Fruit fly (Drosophila melanogaster) whole organism, embryonic: Measurements from ENCODE around the gene Ostgamma.

Experiments used
- CG10274 ChIP-seq: fragments of 200-800 bp; sonication (Bioruptor generic); optimal IDR thresholded peaks from 3 replicates; lab custom pipeline; 2017; ENCODE audit warnings: missing biosample characterization, mild to moderate bottlenecking, missing genetic modification characterization
- CG13894 ChIP-seq: fragments of 200-800 bp; sonication (Bioruptor generic); optimal IDR thresholded peaks from 3 replicates; lab custom pipeline; 2018; ENCODE audit warnings: missing biosample characterization, mild to moderate bottlenecking, missing genetic modification characterization, moderate library complexity
- CG1603 ChIP-seq: fragments of 200-800 bp; sonication (Bioruptor generic); optimal IDR thresholded peaks from 2 replicates; lab custom pipeline; 2019; ENCODE audit warnings: missing biosample characterization, mild to moderate bottlenecking, missing genetic modification characterization, moderate library complexity
- CG17361 ChIP-seq: fragments of 200-800 bp; sonication (Bioruptor generic); IDR thresholded peaks from 3 replicates; pipeline ENCODE4 v1.3.6; 2022; ENCODE audit warnings: missing biosample characterization, missing genetic modification characterization
- CG17612 ChIP-seq: fragments of 200-800 bp; sonication (Bioruptor generic); IDR thresholded peaks from 2 replicates; pipeline ENCODE4 v1.3.6; 2022; ENCODE audit warnings: missing biosample characterization, missing genetic modification characterization
- CG17829 ChIP-seq: fragments of 200-800 bp; optimal IDR thresholded peaks from 2 replicates; lab custom pipeline; 2019; ENCODE audit warnings: missing biosample characterization, mild to moderate bottlenecking, missing genetic modification characterization, moderate library complexity
- CG18476 ChIP-seq: fragments of 200-800 bp; sonication (Bioruptor generic); optimal IDR thresholded peaks from 2 replicates; lab custom pipeline; 2016; ENCODE audit warnings: missing biosample characterization, mild to moderate bottlenecking, missing genetic modification characterization
- CG2712 ChIP-seq: fragments of 200-800 bp; optimal IDR thresholded peaks from 3 replicates; lab custom pipeline; 2019; ENCODE audit warnings: missing biosample characterization, mild to moderate bottlenecking, missing genetic modification characterization, moderate library complexity
- CG30403 ChIP-seq: fragments of 200-800 bp; sonication (Bioruptor generic); optimal IDR thresholded peaks from 3 replicates; lab custom pipeline; 2016; ENCODE audit warnings: missing biosample characterization, missing genetic modification characterization
- CG33557 ChIP-seq: fragments of 200-800 bp; sonication (Bioruptor generic); optimal IDR thresholded peaks from 2 replicates; lab custom pipeline; 2019; ENCODE audit warnings: missing biosample characterization, mild to moderate bottlenecking, missing genetic modification characterization, moderate library complexity
- CG3407 ChIP-seq: fragments of 200-800 bp; sonication (Bioruptor generic); optimal IDR thresholded peaks from 2 replicates; lab custom pipeline; 2018; ENCODE audit warnings: missing biosample characterization, mild to moderate bottlenecking, missing genetic modification characterization
- CG4730 ChIP-seq: fragments of 200-800 bp; sonication (Bioruptor generic); IDR thresholded peaks from 2 replicates; pipeline ENCODE4 v1.3.6; 2022; ENCODE audit warnings: missing biosample characterization, missing genetic modification characterization
- CG5180 ChIP-seq: fragments of 200-800 bp; sonication (Bioruptor generic); optimal IDR thresholded peaks from 3 replicates; lab custom pipeline; 2017; ENCODE audit warnings: missing biosample characterization, missing genetic modification characterization, mild to moderate bottlenecking, moderate library complexity, missing genetic modification reagents
- CG6683 ChIP-seq: fragments of 200-800 bp; sonication (Bioruptor generic); optimal IDR thresholded peaks from 2 replicates; lab custom pipeline; 2017; ENCODE audit warnings: missing biosample characterization, mild to moderate bottlenecking, missing genetic modification characterization, missing genetic modification reagents
- CG9727 ChIP-seq: fragments of 200-800 bp; sonication (Bioruptor generic); optimal IDR thresholded peaks from 3 replicates; lab custom pipeline; 2017; ENCODE audit warnings: missing biosample characterization, mild to moderate bottlenecking, missing genetic modification characterization
- CG9797 ChIP-seq: fragments of 200-800 bp; sonication (Bioruptor generic); optimal IDR thresholded peaks from 3 replicates; lab custom pipeline; 2018; ENCODE audit warnings: missing biosample characterization, mild to moderate bottlenecking, missing genetic modification characterization
- CoRest ChIP-seq: fragments of 200-800 bp; sonication (Bioruptor generic); optimal IDR thresholded peaks from 3 replicates; lab custom pipeline; 2018; ENCODE audit warnings: missing biosample characterization, mild to moderate bottlenecking, missing genetic modification characterization, moderate library complexity
- Dip3 ChIP-seq: fragments of 200-800 bp; sonication (Bioruptor generic); optimal IDR thresholded peaks from 3 replicates; lab custom pipeline; 2016; ENCODE audit warnings: missing biosample characterization, missing genetic modification characterization
- ERR ChIP-seq: fragments of 200-800 bp; sonication (Bioruptor generic); optimal IDR thresholded peaks from 2 replicates; lab custom pipeline; 2016; ENCODE audit warnings: missing biosample characterization, missing genetic modification characterization
- Fer1 ChIP-seq: fragments of 200-800 bp; sonication (Bioruptor generic); optimal IDR thresholded peaks from 2 replicates; lab custom pipeline; 2017; ENCODE audit warnings: missing biosample characterization, mild to moderate bottlenecking, missing genetic modification characterization
- Hand ChIP-seq: fragments of 200-800 bp; sonication (Bioruptor generic); optimal IDR thresholded peaks from 2 replicates; lab custom pipeline; 2017; ENCODE audit warnings: mild to moderate bottlenecking, missing biosample characterization, missing genetic modification reagents, missing genetic modification characterization
- HmgD ChIP-seq: fragments of 200-800 bp; sonication (Bioruptor generic); optimal IDR thresholded peaks from 3 replicates; lab custom pipeline; 2016; ENCODE audit warnings: missing biosample characterization, missing genetic modification characterization
- Jarid2 ChIP-seq: fragments of 200-800 bp; sonication (Bioruptor generic); optimal IDR thresholded peaks from 3 replicates; lab custom pipeline; 2017; ENCODE audit warnings: mild to moderate bottlenecking, missing biosample characterization, missing genetic modification reagents, missing genetic modification characterization
- NFAT ChIP-seq: fragments of 200-800 bp; sonication (Bioruptor generic); IDR thresholded peaks from 2 replicates; pipeline ENCODE4 v1.3.6; 2022; ENCODE audit warnings: missing biosample characterization, missing genetic modification characterization
- Pdp1 ChIP-seq, 2 experiments: fragments of 200-800 bp; sonication (Bioruptor generic); optimal IDR thresholded peaks; 3 replicates each; lab custom pipeline; 2016; ENCODE audit warnings: missing biosample characterization in 2 of 2, missing genetic modification characterization in 2 of 2, mild to moderate bottlenecking in 1 of 2, moderate library complexity in 1 of 2
- Sox100B ChIP-seq: fragments of 200-800 bp; sonication (Bioruptor generic); optimal IDR thresholded peaks from 3 replicates; lab custom pipeline; 2018; ENCODE audit warnings: missing biosample characterization, mild to moderate bottlenecking, missing genetic modification characterization
- Trl ChIP-seq, 3 experiments: fragments of >200 bp in 2 of 3; fragments of 200-800 bp in 1 of 3; sonication (Bioruptor generic) in 1 of 3; optimal IDR thresholded peaks; 2 replicates in 1 of 3; 3 replicates in 2 of 3; lab custom pipeline; 2016 to 2017; ENCODE audit warnings: missing biosample characterization in 1 of 3, missing genetic modification characterization in 1 of 3
- ab ChIP-seq: fragments of 200-800 bp; sonication (Bioruptor generic); optimal IDR thresholded peaks from 2 replicates; lab custom pipeline; 2016; ENCODE audit warnings: missing biosample characterization, missing genetic modification characterization
- bsh ChIP-seq, 2 experiments: fragments of 200-800 bp; sonication (Bioruptor generic); optimal IDR thresholded peaks; 2 replicates each; lab custom pipeline; 2017 to 2018; ENCODE audit warnings: mild to moderate bottlenecking in 2 of 2, missing biosample characterization in 2 of 2, missing genetic modification characterization in 2 of 2, moderate library complexity in 1 of 2
- cas ChIP-seq: fragments of 200-800 bp; sonication (Bioruptor generic); IDR thresholded peaks from 2 replicates; pipeline ENCODE4 v1.3.6; 2022; ENCODE audit warnings: missing biosample characterization, missing genetic modification characterization
- caup ChIP-seq: fragments of 200-800 bp; sonication (Bioruptor generic); optimal IDR thresholded peaks from 3 replicates; lab custom pipeline; 2017; ENCODE audit warnings: missing biosample characterization, mild to moderate bottlenecking, missing genetic modification characterization, moderate library complexity; ENCODE audit not compliant: severe bottlenecking
- corto ChIP-seq: fragments of 200-800 bp; sonication (Bioruptor generic); optimal IDR thresholded peaks from 2 replicates; lab custom pipeline; 2016; ENCODE audit warnings: missing biosample characterization, mild to moderate bottlenecking, missing genetic modification characterization, moderate library complexity
- da ChIP-seq: fragments of 200-800 bp; sonication (Bioruptor generic); optimal IDR thresholded peaks from 2 replicates; lab custom pipeline; 2016; ENCODE audit warnings: missing biosample characterization, missing genetic modification characterization
- disco-r ChIP-seq: fragments of 200-800 bp; sonication (Bioruptor generic); optimal IDR thresholded peaks from 2 replicates; lab custom pipeline; 2016; ENCODE audit warnings: missing biosample characterization, missing genetic modification characterization
- ems ChIP-seq: fragments of 200-800 bp; sonication (Bioruptor generic); optimal IDR thresholded peaks from 3 replicates; lab custom pipeline; 2016; ENCODE audit warnings: missing biosample characterization, missing genetic modification characterization
- en ChIP-seq: fragments of 200-800 bp; sonication (Bioruptor generic); optimal IDR thresholded peaks from 2 replicates; lab custom pipeline; 2016; ENCODE audit warnings: missing biosample characterization, missing genetic modification characterization
- fu2 ChIP-seq: fragments of 200-800 bp; sonication (Bioruptor generic); optimal IDR thresholded peaks from 2 replicates; lab custom pipeline; 2016; ENCODE audit warnings: missing biosample characterization, missing genetic modification characterization
- grau ChIP-seq: fragments of 200-800 bp; optimal IDR thresholded peaks from 3 replicates; lab custom pipeline; 2019; ENCODE audit warnings: missing biosample characterization, mild to moderate bottlenecking, missing genetic modification characterization, moderate library complexity
- lola ChIP-seq, 3 experiments: fragments of >200 bp in 2 of 3; fragments of 200-800 bp in 1 of 3; sonication (Bioruptor generic) in 1 of 3; optimal IDR thresholded peaks; 2 replicates each; lab custom pipeline; 2017 to 2019; ENCODE audit warnings: missing biosample characterization in 3 of 3, missing genetic modification characterization in 3 of 3, mild to moderate bottlenecking in 1 of 3, moderate library complexity in 1 of 3
- luna ChIP-seq: fragments of 200-800 bp; sonication (Bioruptor generic); optimal IDR thresholded peaks from 2 replicates; lab custom pipeline; 2016; ENCODE audit warnings: missing biosample characterization, missing genetic modification characterization
- nerfin-1 ChIP-seq: fragments of 200-800 bp; sonication (Bioruptor generic); optimal IDR thresholded peaks from 3 replicates; lab custom pipeline; 2019; ENCODE audit warnings: missing biosample characterization, mild to moderate bottlenecking, missing genetic modification characterization, moderate library complexity
- pb ChIP-seq: fragments of 200-800 bp; sonication (Bioruptor generic); optimal IDR thresholded peaks from 3 replicates; lab custom pipeline; 2016; ENCODE audit warnings: missing biosample characterization, missing genetic modification characterization
- pfk ChIP-seq: fragments of 200-800 bp; sonication (Bioruptor generic); optimal IDR thresholded peaks from 2 replicates; lab custom pipeline; 2018; ENCODE audit warnings: missing biosample characterization, mild to moderate bottlenecking, missing genetic modification characterization, moderate library complexity
- schlank ChIP-seq: fragments of 200-800 bp; sonication (Bioruptor generic); optimal IDR thresholded peaks from 2 replicates; lab custom pipeline; 2018; ENCODE audit warnings: missing biosample characterization, mild to moderate bottlenecking, missing genetic modification characterization
- slbo ChIP-seq: fragments of 200-800 bp; sonication (Bioruptor generic); IDR thresholded peaks from 2 replicates; pipeline ENCODE4 v1.3.6; 2022; ENCODE audit warnings: missing biosample characterization, missing genetic modification characterization
- ssp ChIP-seq: fragments of 200-800 bp; sonication (Bioruptor generic); IDR thresholded peaks from 2 replicates; pipeline ENCODE4 v1.3.6; 2022; ENCODE audit warnings: missing biosample characterization, missing genetic modification characterization
- vvl ChIP-seq: fragments of 200-800 bp; sonication (Bioruptor generic); IDR thresholded peaks from 2 replicates; pipeline ENCODE4 v1.3.6; 2022; ENCODE audit warnings: missing biosample characterization, missing genetic modification characterization
- zfh1 ChIP-seq: fragments of 200-800 bp; sonication (Bioruptor generic); IDR thresholded peaks from 3 replicates; pipeline ENCODE4 v1.3.6; 2022; ENCODE audit warnings: missing biosample characterization, missing genetic modification characterization

The Ostgamma gene

DNA sequence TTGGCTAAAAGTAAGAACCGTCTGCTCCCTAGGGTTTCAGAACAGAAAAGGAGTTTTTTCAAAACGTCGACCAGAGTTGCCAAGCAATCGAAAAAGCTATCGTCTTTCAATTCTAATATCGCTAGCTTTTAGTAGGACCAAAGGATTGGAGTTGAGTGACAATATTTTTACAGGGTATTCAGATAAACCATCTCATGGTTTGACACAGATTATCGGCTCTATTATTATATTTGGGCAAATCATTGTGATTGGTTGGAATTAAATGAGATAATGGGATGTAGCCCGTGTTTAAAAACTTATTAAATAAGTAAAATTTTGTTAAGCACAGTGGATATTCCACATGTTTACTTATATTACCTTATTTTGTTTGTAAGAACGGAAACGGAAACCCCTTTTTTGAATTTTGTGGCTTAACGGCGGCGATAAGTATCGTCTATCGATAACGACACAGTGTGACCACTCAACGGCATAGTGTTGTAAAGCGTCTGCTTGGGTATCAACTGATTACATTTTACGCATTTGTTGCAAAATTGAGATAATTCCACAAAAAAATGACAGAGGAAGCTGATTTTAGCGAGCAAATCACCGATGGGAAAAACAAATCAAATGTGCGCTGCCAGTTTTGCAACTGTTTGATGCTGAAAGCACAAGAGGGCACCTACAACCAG lies 12.0 kb upstream of the Ostgamma start, which contains the start of the genes mtsh and strat (continued):
- peak in 1 of 2 experiments; percentile 8 for TF ChIP-seq Pdp1 (GFP tag; optimal IDR thresholded peaks at IDR 0.05; lab: Kevin White, UChicago)
- TF ChIP-seq da, result no peak
- TF ChIP-seq CG6683 (GFP tag; lab: Kevin White, UChicago), result peak; percentile 57
- TF ChIP-seq CG17361, result peak; percentile 73
- no peak for TF ChIP-seq Hand (GFP tag; lab: Kevin White, UChicago)
- no peak for TF ChIP-seq Jarid2
- TF ChIP-seq ERR (GFP tag; lab: Kevin White, UChicago), result peak; percentile 44
- peak; percentile 82 for TF ChIP-seq CG9727 (GFP tag; lab: Kevin White, UChicago)
- TF ChIP-seq pfk (GFP tag; lab: Kevin White, UChicago), result peak; percentile 5
- TF ChIP-seq CG33557 (GFP tag; lab: Kevin White, UChicago), result peak; percentile 59
- TF ChIP-seq pb (GFP tag; lab: Kevin White, UChicago), result peak; percentile 37
- peak; percentile 74 for TF ChIP-seq zfh1
- peak; percentile 86 for TF ChIP-seq Fer1 (GFP tag; lab: Kevin White, UChicago)
- TF ChIP-seq bsh (GFP tag; optimal IDR thresholded peaks at IDR 0.05; lab: Kevin White, UChicago), result peak in 1 of 2 experiments; percentile 39
- TF ChIP-seq luna, result no peak
- TF ChIP-seq schlank (tag; lab: Kevin White, UChicago), result peak; percentile 38
- no peak for TF ChIP-seq fu2
- TF ChIP-seq ems, result peak; percentile 46
- TF ChIP-seq caup (GFP tag; lab: Kevin White, UChicago), result peak; percentile 86
- peak; percentile 14 for TF ChIP-seq CG3407
- no peak for TF ChIP-seq grau (tag; lab: Kevin White, UChicago)
- TF ChIP-seq nerfin-1 (tag; lab: Kevin White, UChicago), result peak; percentile 56
- TF ChIP-seq CG9797 (GFP tag; lab: Kevin White, UChicago), result peak; percentile 84
- peak; percentile 29 for TF ChIP-seq disco-r (GFP tag; lab: Kevin White, UChicago)
- TF ChIP-seq CG4730 (GFP tag; lab: Robert Waterston, UW), result no peak
- TF ChIP-seq corto (GFP tag; lab: Kevin White, UChicago), result no peak
- no peak for TF ChIP-seq CG13894 (tag; lab: Kevin White, UChicago)
- peak; percentile 76 for TF ChIP-seq vvl (GFP tag; lab: Robert Waterston, UW)
- TF ChIP-seq Sox100B (GFP tag; lab: Kevin White, UChicago), result peak; percentile 62
- peak; percentile 62 for TF ChIP-seq slbo (GFP tag; lab: Robert Waterston, UW)
- TF ChIP-seq Trl (optimal IDR thresholded peaks at IDR 0.05; lab: Kevin White, UChicago), result no peak
- TF ChIP-seq Trl (GFP tag; optimal IDR thresholded peaks at IDR 0.05; lab: Kevin White, UChicago), result peak; percentile 49
- no peak for TF ChIP-seq HmgD (GFP tag; lab: Kevin White, UChicago)
- no peak for TF ChIP-seq en
- TF ChIP-seq CG18476 (GFP tag; lab: Kevin White, UChicago), result no peak
- TF ChIP-seq lola (GFP tag; optimal IDR thresholded peaks at IDR 0.05; lab: Kevin White, UChicago), result peak in 1 of 3 experiments; percentile 19
- TF ChIP-seq Dip3 (GFP tag; lab: Kevin White, UChicago), result peak; percentile 23
- TF ChIP-seq CG5180 (GFP tag; lab: Kevin White, UChicago), result peak; percentile 9
- peak; percentile 27 for TF ChIP-seq CG10274
- TF ChIP-seq ssp (GFP tag; lab: Robert Waterston, UW), result no peak
- TF ChIP-seq CG17612, result no peak
- TF ChIP-seq CG17829 (tag; lab: Kevin White, UChicago), result peak; percentile 60
- no peak for TF ChIP-seq ab (GFP tag; lab: Kevin White, UChicago)
- no peak for TF ChIP-seq cas (GFP tag; lab: Robert Waterston, UW)
- peak; percentile 74 for TF ChIP-seq CG1603
- TF ChIP-seq NFAT (GFP tag; lab: Robert Waterston, UW), result peak; percentile 49; the same call in 1 of the 2 replicates
- TF ChIP-seq CG2712, result peak; percentile 70
- TF ChIP-seq CoRest (tag; lab: Kevin White, UChicago), result peak; percentile 48
- peak; percentile 41 for TF ChIP-seq CG30403 (GFP tag; lab: Kevin White, UChicago)
